Fruit fly (Drosophila melanogaster) Kc167 (cell line): ENCODE data around the gene CG32074.
"Not testable (repeated sequence)": the region's sequence is repeated elsewhere in the genome, so short reads cannot be mapped to it uniquely, and the experiment has no call there.

ENCODE experiments used
- Myc ChIP-seq: fragments of >200 bp; optimal IDR thresholded peaks from 2 replicates; lab custom pipeline; 2017; ENCODE audit warnings: missing external identifiers
- Sin3A ChIP-seq: fragments of >200 bp; optimal IDR thresholded peaks from 2 replicates; lab custom pipeline; 2018; ENCODE audit warnings: missing external identifiers
- h ChIP-seq: fragments of >200 bp; optimal IDR thresholded peaks from 3 replicates; lab custom pipeline; 2018; ENCODE audit warnings: missing external identifiers
- insv ChIP-seq: fragments of >200 bp; optimal IDR thresholded peaks from 3 replicates; lab custom pipeline; 2018; ENCODE audit warnings: missing external identifiers
- psq ChIP-seq: fragments of >200 bp; optimal IDR thresholded peaks from 2 replicates; lab custom pipeline; 2017; ENCODE audit warnings: missing external identifiers
- ttk ChIP-seq: sonication (Bioruptor generic); optimal IDR thresholded peaks from 2 replicates; lab custom pipeline; 2017; ENCODE audit warnings: missing external identifiers

Gene CG32074

dm6 chr3L:11136349-11136748 is 4.2 kb upstream of the CG32074 start:
- TF ChIP-seq ttk (lab: Kevin White, UChicago), result no peak
- no peak for TF ChIP-seq insv (lab: Kevin White, UChicago)
- no peak for TF ChIP-seq psq (lab: Kevin White, UChicago)
- TF ChIP-seq h (lab: Kevin White, UChicago), result no peak
- TF ChIP-seq Myc, result no peak
- TF ChIP-seq Sin3A (lab: Kevin White, UChicago), result no peak

dm6 chr3L:11135846-11136245 is 3.7 kb upstream of the CG32074 start, which contains the start of gene IRSp53:
IRSp53 (plus strand) TSS chr3L:11136049.
- TF ChIP-seq ttk (lab: Kevin White, UChicago) (no peak), insv (lab: Kevin White, UChicago) (no peak), psq (lab: Kevin White, UChicago) (no peak), Sin3A (lab: Kevin White, UChicago) (no peak)

dm6 chr3L:11134886-11135285 is 2.8 kb upstream of the CG32074 start, which contains the start of gene CG14143:
CG14143 (plus strand) TSS chr3L:11134987.
- not testable (repeated sequence) for TF ChIP-seq psq, ttk, insv (lab: Kevin White, UChicago)

dm6 chr3L:11130535-11130934 is 1.6 kb downstream of the CG32074 start, which contains the start of gene nol:
nol (plus strand) TSS chr3L:11130835.
- TF ChIP-seq insv (lab: Kevin White, UChicago) (no peak), Sin3A (lab: Kevin White, UChicago) (no peak), Myc (no peak), psq (lab: Kevin White, UChicago) (no peak), h (lab: Kevin White, UChicago) (no peak), ttk (lab: Kevin White, UChicago) (no peak)

dm6 chr3L:11125636-11126532 is 6.2 kb downstream of the CG32074 start:
- no peak for TF ChIP-seq h (lab: Kevin White, UChicago)
- no peak for TF ChIP-seq insv (lab: Kevin White, UChicago)
- no peak for TF ChIP-seq Myc
- no peak for TF ChIP-seq Sin3A (lab: Kevin White, UChicago)
- TF ChIP-seq psq (lab: Kevin White, UChicago), result no peak
- no peak for TF ChIP-seq ttk (lab: Kevin White, UChicago)

dm6 chr3L:11124841-11125240 is 7.3 kb downstream of the CG32074 start:
- TF ChIP-seq psq (lab: Kevin White, UChicago) (no peak), insv (lab: Kevin White, UChicago) (no peak), Myc (no peak)

- TF ChIP-seq insv (lab: Kevin White, UChicago) (no peak), Sin3A (lab: Kevin White, UChicago) (no peak), psq (lab: Kevin White, UChicago) (no peak), ttk (lab: Kevin White, UChicago) (no peak), h (lab: Kevin White, UChicago) (no peak), Myc (no peak)
Observed at dm6 chr3L:11124439-11124838, 7.7 kb downstream of the CG32074 start.

dm6 chr3L:11123598-11124284 is 8.4 kb downstream of the CG32074 start:
- TF ChIP-seq insv (lab: Kevin White, UChicago) (no peak), Myc (no peak), psq (lab: Kevin White, UChicago) (no peak), Sin3A (lab: Kevin White, UChicago) (no peak), h (lab: Kevin White, UChicago) (no peak), ttk (lab: Kevin White, UChicago) (no peak)

dm6 chr3L:11123088-11123487 is 9.0 kb downstream of the CG32074 start, which contains the start of the genes Ufd1 and NaPi-III:
Ufd1 (minus strand) TSS chr3L:11123216.
NaPi-III (plus strand) TSS chr3L:11123348.
- TF ChIP-seq Sin3A (lab: Kevin White, UChicago) (no peak), ttk (lab: Kevin White, UChicago) (no peak), Myc (no peak), h (lab: Kevin White, UChicago) (no peak), psq (lab: Kevin White, UChicago) (no peak), insv (lab: Kevin White, UChicago) (no peak)

dm6 chr3L:11120419-11120958 is 11.6 kb downstream of the CG32074 start, which contains the start of the genes FoxK and mRpL2:
FoxK (minus strand) TSS chr3L:11120783.
mRpL2 (plus strand) TSS chr3L:11120847.
- TF ChIP-seq h (lab: Kevin White, UChicago), result no peak
- TF ChIP-seq psq (lab: Kevin White, UChicago), result no peak
- no peak for TF ChIP-seq ttk (lab: Kevin White, UChicago)

- TF ChIP-seq h (lab: Kevin White, UChicago), result no peak
- no peak for TF ChIP-seq Myc
- no peak for TF ChIP-seq ttk (lab: Kevin White, UChicago)
- TF ChIP-seq Sin3A (lab: Kevin White, UChicago), result no peak
- TF ChIP-seq insv (lab: Kevin White, UChicago), result no peak
- TF ChIP-seq psq (lab: Kevin White, UChicago), result no peak
Observed at dm6 chr3L:11119901-11120418, 12.2 kb downstream of the CG32074 start.
